Fruit fly (Drosophila melanogaster): ENCODE data around the gene Drs.

dm6 chr3L:3325597-3325924, 43.8 kb upstream of the Drs start:
- TF ChIP-seq CG14711 (tag; optimal IDR thresholded peaks at IDR 0.05), result no peak
- no peak for TF ChIP-seq pad (GFP tag; optimal IDR thresholded peaks at IDR 0.05)
- no peak for TF ChIP-seq CG7045 (GFP tag; optimal IDR thresholded peaks at IDR 0.05)
- no peak for TF ChIP-seq Clk (GFP tag; optimal IDR thresholded peaks at IDR 0.05)
- no peak for TF ChIP-seq ovo (GFP tag; optimal IDR thresholded peaks at IDR 0.05)
